Fruit fly (Drosophila melanogaster): ENCODE measurements around the gene CG1146.

Gene CG1146

dm6 chr3L:2501764-2502163 is 13.2 kb downstream of the CG1146 start (continued):
- 0 out of 2 replicates have a peak, but pooled peaks have one; percentile 23 for TF ChIP-seq CG14667 (GFP tag; IDR thresholded peaks at IDR 0.05)
- peak; percentile 87; the same call in 2 of the 3 replicates for TF ChIP-seq CG11456 (GFP tag; IDR thresholded peaks at IDR 0.05)
- peak; percentile 77; the same call in 1 of the 3 replicates for TF ChIP-seq CG6175 (GFP tag; IDR thresholded peaks at IDR 0.05)
- TF ChIP-seq CG1602 (GFP tag; optimal IDR thresholded peaks at IDR 0.05): peak; percentile 0
- TF ChIP-seq Dip2 (GFP tag; IDR thresholded peaks at IDR 0.05): no peak
- TF ChIP-seq CG7928 (GFP tag; optimal IDR thresholded peaks at IDR 0.05): no peak
- TF ChIP-seq Six4 (GFP tag; optimal IDR thresholded peaks at IDR 0.05): no peak
- no peak for TF ChIP-seq pb (GFP tag; optimal IDR thresholded peaks at IDR 0.05)
- no peak for TF ChIP-seq nau (GFP tag; optimal IDR thresholded peaks at IDR 0.05)
- TF ChIP-seq CkIIα-i1 (GFP tag; IDR thresholded peaks at IDR 0.05): no peak
- no peak for TF ChIP-seq Hr39 (optimal IDR thresholded peaks at IDR 0.05)

dm6 chr3L:2503465-2503864 is 14.9 kb downstream of the CG1146 start, which contains the start of gene CG16758:
CG16758 (minus strand) TSS chr3L:2503606.
- no peak for TF ChIP-seq Nf-YB (GFP tag; optimal IDR thresholded peaks at IDR 0.05)
- no peak for TF ChIP-seq fd64A (GFP tag; optimal IDR thresholded peaks at IDR 0.05)
- TF ChIP-seq CG7357 (GFP tag; IDR thresholded peaks at IDR 0.05): no peak
- TF ChIP-seq CG11456 (GFP tag; IDR thresholded peaks at IDR 0.05): no peak
- no peak for TF ChIP-seq CG33557 (GFP tag; optimal IDR thresholded peaks at IDR 0.05)
- peak; percentile 81 for TF ChIP-seq Deaf1 (tag; optimal IDR thresholded peaks at IDR 0.05)
- no peak for TF ChIP-seq aop (GFP tag; IDR thresholded peaks at IDR 0.05)
- TF ChIP-seq chinmo (GFP tag; IDR thresholded peaks at IDR 0.05; ENCODE audit: partially characterized antibody): 0 out of 4 replicates have a peak, but pooled peaks have one; percentile 40
- TF ChIP-seq Antp (GFP tag; optimal IDR thresholded peaks at IDR 0.05): no peak
- TF ChIP-seq Adf1 (GFP tag; IDR thresholded peaks at IDR 0.05): peak; percentile 62; the same call in 1 of the 2 replicates
- TF ChIP-seq ara (GFP tag; IDR thresholded peaks at IDR 0.05): no peak
- TF ChIP-seq bcd (GFP tag; optimal IDR thresholded peaks at IDR 0.05): no peak
- TF ChIP-seq ewg (GFP tag; optimal IDR thresholded peaks at IDR 0.05): no peak
- no peak for TF ChIP-seq Bteb2 (GFP tag; optimal IDR thresholded peaks at IDR 0.05)

- TF ChIP-seq CG34376 (GFP tag; optimal IDR thresholded peaks at IDR 0.05): peak; percentile 71
- peak; percentile 92 for TF ChIP-seq sug (tag; optimal IDR thresholded peaks at IDR 0.05)
- TF ChIP-seq E2f2 (GFP tag; IDR thresholded peaks at IDR 0.05): no peak
- TF ChIP-seq Optix (GFP tag; IDR thresholded peaks at IDR 0.05): 0 out of 3 replicates have a peak, but pooled peaks have one; percentile 11
Measured at dm6 chr3L:2504031-2504615, 15.5 kb downstream of the CG1146 start.

- TF ChIP-seq CG32767 (GFP tag; IDR thresholded peaks at IDR 0.05): no peak
- TF ChIP-seq nerfin-2 (GFP tag; IDR thresholded peaks at IDR 0.05; ENCODE audit: partially characterized antibody): no peak
- TF ChIP-seq knrl (GFP tag; IDR thresholded peaks at IDR 0.05; ENCODE audit: partially characterized antibody): no peak
- peak; percentile 72 for TF ChIP-seq D19A (tag; optimal IDR thresholded peaks at IDR 0.05)
- no peak for TF ChIP-seq CG12744 (GFP tag; optimal IDR thresholded peaks at IDR 0.05)
- TF ChIP-seq CG2199 (GFP tag; IDR thresholded peaks at IDR 0.05): peak; percentile 20; the same call in 1 of the 3 replicates
- peak; percentile 47 for TF ChIP-seq twi (tag; optimal IDR thresholded peaks at IDR 0.05)
- no peak for TF ChIP-seq Lhr (GFP tag; optimal IDR thresholded peaks at IDR 0.05)
- TF ChIP-seq zfh2 (GFP tag; optimal IDR thresholded peaks at IDR 0.05): no peak
- TF ChIP-seq wor (GFP tag; IDR thresholded peaks at IDR 0.05): no peak
- no peak for TF ChIP-seq wek (GFP tag; optimal IDR thresholded peaks at IDR 0.05)
- no peak for TF ChIP-seq CG34422 (GFP tag; IDR thresholded peaks at IDR 0.05)
- no peak for TF ChIP-seq B-H1 (GFP tag; IDR thresholded peaks at IDR 0.05)
- TF ChIP-seq CG12071 (GFP tag; optimal IDR thresholded peaks at IDR 0.05): no peak
- TF ChIP-seq HHEX (GFP tag; optimal IDR thresholded peaks at IDR 0.05): no peak
- no peak for TF ChIP-seq gfzf (GFP tag; optimal IDR thresholded peaks at IDR 0.05)
- no peak for TF ChIP-seq fu2 (GFP tag; optimal IDR thresholded peaks at IDR 0.05)
Measured at dm6 chr3L:2504796-2505195, 16.2 kb downstream of the CG1146 start.
